Worm (Caenorhabditis elegans) whole organism, L3 larva: ENCODE results near the gene clec-136.

Source experiments
- R02D3.7 ChIP-seq: fragments of 150-350 bp; optimal IDR thresholded peaks from 2 replicates; lab custom pipeline; 2014; ENCODE audit warnings: missing biosample characterization, missing genetic modification characterization
- ceh-16 ChIP-seq: sonication (generic microtip); optimal IDR thresholded peaks from 2 replicates; lab custom pipeline; 2017; ENCODE audit warnings: missing biosample characterization, missing genetic modification characterization
- ceh-28 ChIP-seq: fragments of 150-350 bp; optimal IDR thresholded peaks from 2 replicates; lab custom pipeline; 2014; ENCODE audit warnings: missing biosample characterization, missing genetic modification reagents, missing genetic modification characterization
- ceh-82 ChIP-seq: fragments of 150-350 bp; optimal IDR thresholded peaks from 2 replicates; lab custom pipeline; 2014; ENCODE audit warnings: missing biosample characterization, missing genetic modification characterization
- daf-12 ChIP-seq: fragments of 150-350 bp; optimal IDR thresholded peaks from 2 replicates; lab custom pipeline; 2014; ENCODE audit warnings: missing biosample characterization, missing genetic modification reagents, missing genetic modification characterization
- egl-5 ChIP-seq: fragments of 150-350 bp; optimal IDR thresholded peaks from 2 replicates; lab custom pipeline; 2017; ENCODE audit warnings: missing biosample characterization, missing genetic modification reagents, missing genetic modification characterization, inconsistent platforms
- elt-1 ChIP-seq: fragments of 150-350 bp; optimal IDR thresholded peaks from 2 replicates; lab custom pipeline; 2014; ENCODE audit warnings: missing biosample characterization, missing genetic modification characterization
- elt-2 ChIP-seq: sonication (generic microtip); optimal IDR thresholded peaks from 2 replicates; lab custom pipeline; 2016; ENCODE audit warnings: missing genetic modification reagents, mild to moderate bottlenecking, missing genetic modification characterization, missing compliant biosample characterization
- fkh-10 ChIP-seq: sonication (generic microtip); optimal IDR thresholded peaks from 2 replicates; lab custom pipeline; 2017; ENCODE audit warnings: missing biosample characterization, missing genetic modification reagents, missing genetic modification characterization
- fkh-2 ChIP-seq: fragments of 150-350 bp; optimal IDR thresholded peaks from 2 replicates; lab custom pipeline; 2014; ENCODE audit warnings: missing biosample characterization, missing genetic modification reagents, missing genetic modification characterization
- lin-15B ChIP-seq: fragments of 150-350 bp; optimal IDR thresholded peaks from 2 replicates; lab custom pipeline; 2014; ENCODE audit warnings: missing biosample characterization, missing genetic modification characterization
- lin-39 ChIP-seq: fragments of 150-350 bp; optimal IDR thresholded peaks from 2 replicates; lab custom pipeline; 2018; ENCODE audit warnings: missing biosample characterization, missing genetic modification reagents, missing genetic modification characterization
- lsy-12 ChIP-seq: sonication (generic microtip); optimal IDR thresholded peaks from 2 replicates; lab custom pipeline; 2016; ENCODE audit warnings: mild to moderate bottlenecking, missing genetic modification characterization, missing compliant biosample characterization
- mdl-1 ChIP-seq: fragments of 150-350 bp; optimal IDR thresholded peaks from 2 replicates; lab custom pipeline; 2014; ENCODE audit warnings: missing biosample characterization, missing genetic modification characterization
- mml-1 ChIP-seq: fragments of 150-350 bp; sonication (generic microtip); optimal IDR thresholded peaks from 3 replicates; lab custom pipeline; 2014; ENCODE audit warnings: missing biosample characterization, missing genetic modification characterization
- nhr-12 ChIP-seq: fragments of 150-350 bp; optimal IDR thresholded peaks from 2 replicates; lab custom pipeline; 2014; ENCODE audit warnings: missing biosample characterization, missing genetic modification characterization
- nhr-23 ChIP-seq: fragments of 150-350 bp; optimal IDR thresholded peaks from 2 replicates; lab custom pipeline; 2014; ENCODE audit warnings: missing biosample characterization, missing genetic modification reagents, missing genetic modification characterization
- nhr-237 ChIP-seq: fragments of 150-350 bp; optimal IDR thresholded peaks from 2 replicates; lab custom pipeline; 2014; ENCODE audit warnings: missing biosample characterization, missing genetic modification characterization
- nhr-25 ChIP-seq: sonication (generic microtip); optimal IDR thresholded peaks from 2 replicates; lab custom pipeline; 2017; ENCODE audit warnings: missing biosample characterization, missing genetic modification characterization
- nhr-28 ChIP-seq: fragments of 150-350 bp; optimal IDR thresholded peaks from 2 replicates; lab custom pipeline; 2014; ENCODE audit warnings: missing biosample characterization, missing genetic modification characterization
- nhr-43 ChIP-seq: sonication (generic microtip); optimal IDR thresholded peaks from 2 replicates; lab custom pipeline; 2016; ENCODE audit warnings: mild to moderate bottlenecking, missing genetic modification characterization, missing compliant biosample characterization; ENCODE audit not compliant: poor library complexity, severe bottlenecking
- nhr-67 ChIP-seq: fragments of 150-350 bp; optimal IDR thresholded peaks from 2 replicates; lab custom pipeline; 2014; ENCODE audit warnings: missing biosample characterization, missing genetic modification characterization
- nhr-77 ChIP-seq: fragments of 150-350 bp; optimal IDR thresholded peaks from 2 replicates; lab custom pipeline; 2014; ENCODE audit warnings: missing biosample characterization, missing genetic modification characterization
- pha-4 ChIP-seq: fragments of 150-350 bp; optimal IDR thresholded peaks from 2 replicates; lab custom pipeline; 2014; ENCODE audit warnings: missing biosample characterization, missing genetic modification reagents, missing genetic modification characterization
- pqm-1 ChIP-seq: fragments of 150-350 bp; optimal IDR thresholded peaks from 2 replicates; lab custom pipeline; 2017; ENCODE audit warnings: missing biosample characterization, missing genetic modification characterization, inconsistent platforms
- sea-2 ChIP-seq: fragments of 150-350 bp; sonication (generic microtip); optimal IDR thresholded peaks from 4 replicates; lab custom pipeline; 2014; ENCODE audit warnings: missing biosample characterization, missing genetic modification reagents, missing genetic modification characterization
- skn-1 ChIP-seq: fragments of 150-350 bp; optimal IDR thresholded peaks from 2 replicates; lab custom pipeline; 2014; ENCODE audit warnings: missing biosample characterization, missing genetic modification characterization
- snpc-4 ChIP-seq: fragments of 150-350 bp; optimal IDR thresholded peaks from 2 replicates; lab custom pipeline; 2014; ENCODE audit warnings: missing biosample characterization, missing genetic modification characterization
- tbx-2 ChIP-seq: sonication (generic microtip); optimal IDR thresholded peaks from 2 replicates; lab custom pipeline; 2016; ENCODE audit warnings: mild to moderate bottlenecking, missing genetic modification characterization, missing compliant biosample characterization
- unc-39 ChIP-seq: sonication (generic microtip); optimal IDR thresholded peaks from 4 replicates; lab custom pipeline; 2017; ENCODE audit warnings: missing biosample characterization, missing genetic modification characterization
- zag-1 ChIP-seq: fragments of 150-350 bp; optimal IDR thresholded peaks from 2 replicates; lab custom pipeline; 2014; ENCODE audit warnings: missing biosample characterization, missing genetic modification characterization
- ztf-11 ChIP-seq: fragments of 150-350 bp; optimal IDR thresholded peaks from 2 replicates; lab custom pipeline; 2014; ENCODE audit warnings: missing biosample characterization, missing genetic modification characterization

The clec-136 gene

ce11 chrII:4621650-4622049 lies 5.3 kb upstream of the clec-136 start, which contains the start of gene clec-139:
Gene clec-139, minus strand, starts transcription at chrII:4621750.
- TF ChIP-seq egl-5 (tag; lab: Kevin White, UChicago): no peak
- TF ChIP-seq mml-1 (tag; lab: Kevin White, UChicago): no peak
- no peak for TF ChIP-seq R02D3.7
- no peak for TF ChIP-seq nhr-77 (tag; lab: Kevin White, UChicago)
- no peak for TF ChIP-seq pqm-1 (tag; lab: Kevin White, UChicago)
- no peak for TF ChIP-seq daf-12
- TF ChIP-seq nhr-43: no peak
- TF ChIP-seq ceh-82 (tag; lab: Kevin White, UChicago): no peak
- no peak for TF ChIP-seq sea-2 (GFP tag; lab: Kevin White, UChicago)
- TF ChIP-seq lsy-12: no peak
- no peak for TF ChIP-seq tbx-2
- TF ChIP-seq elt-2 (tag; lab: Kevin White, UChicago): no peak
- TF ChIP-seq elt-1: no peak
- no peak for TF ChIP-seq nhr-28
- no peak for TF ChIP-seq ceh-28 (tag; lab: Kevin White, UChicago)
- no peak for TF ChIP-seq unc-39 (tag; lab: Kevin White, UChicago)
- no peak for TF ChIP-seq skn-1 (tag; lab: Kevin White, UChicago)
- no peak for TF ChIP-seq fkh-10 (GFP tag; lab: Kevin White, UChicago)
- no peak for TF ChIP-seq ztf-11 (tag; lab: Kevin White, UChicago)
- TF ChIP-seq lin-15B: no peak

- TF ChIP-seq daf-12 (no peak), nhr-237 (tag; lab: Kevin White, UChicago) (no peak), zag-1 (no peak), elt-1 (no peak), egl-5 (tag; lab: Kevin White, UChicago) (no peak), lsy-12 (no peak), ceh-16 (tag; lab: Kevin White, UChicago) (no peak)
Observed at ce11 chrII:4619700-4620099, 3.4 kb upstream of the clec-136 start, which contains the start of gene clec-138. Gene clec-138, minus strand, starts transcription at chrII:4619800.

ce11 chrII:4617990-4618389 lies 1.6 kb upstream of the clec-136 start, which contains the start of gene clec-137:
Gene clec-137, minus strand, starts transcription at chrII:4618090.
- TF ChIP-seq egl-5 (tag; lab: Kevin White, UChicago) (no peak), lin-39 (no peak), elt-1 (no peak), lin-15B (no peak), nhr-77 (tag; lab: Kevin White, UChicago) (no peak), R02D3.7 (no peak)
- TF ChIP-seq, all 47 proteins: peak for 0

ce11 chrII:4612694-4613093 lies 3.6 kb downstream of the clec-136 start, which contains the start of gene pqn-35:
Gene pqn-35, plus strand, starts transcription at chrII:4612994.
- no peak for TF ChIP-seq nhr-237 (tag; lab: Kevin White, UChicago)
- TF ChIP-seq pha-4 (tag; lab: Kevin White, UChicago): peak; percentile 43

ce11 chrII:4608073-4608472 lies 8.3 kb downstream of the clec-136 start, which contains the start of gene F35D11.3:
Gene F35D11.3, plus strand, starts transcription at chrII:4608372.
- TF ChIP-seq fkh-10 (GFP tag; lab: Kevin White, UChicago): peak; percentile 63
- no peak for TF ChIP-seq elt-2 (tag; lab: Kevin White, UChicago)

ce11 chrII:4606687-4607297 lies 9.6 kb downstream of the clec-136 start:
- TF ChIP-seq egl-5 (tag; lab: Kevin White, UChicago) (no peak), ztf-11 (tag; lab: Kevin White, UChicago) (no peak), fkh-10 (GFP tag; lab: Kevin White, UChicago) (peak; percentile 87), nhr-12 (tag; lab: Kevin White, UChicago) (no peak), nhr-25 (no peak), pha-4 (tag; lab: Kevin White, UChicago) (peak; percentile 79), elt-2 (tag; lab: Kevin White, UChicago) (peak; percentile 37), nhr-43 (no peak), pqm-1 (tag; lab: Kevin White, UChicago) (peak; percentile 40), tbx-2 (no peak)
- TF ChIP-seq, all 47 proteins: peak for 4

- TF ChIP-seq ztf-11 (tag; lab: Kevin White, UChicago) (no peak), sea-2 (GFP tag; lab: Kevin White, UChicago) (no peak), snpc-4 (tag; lab: Kevin White, UChicago) (no peak), mdl-1 (no peak), lin-15B (no peak), nhr-67 (tag; lab: Kevin White, UChicago) (no peak), nhr-23 (tag; lab: Kevin White, UChicago) (no peak), fkh-2 (tag; lab: Kevin White, UChicago) (no peak)
- TF ChIP-seq, all 47 proteins: peak for 0
Observed at ce11 chrII:4604680-4605079, 11.7 kb downstream of the clec-136 start.
